Worm (Caenorhabditis elegans): ENCODE data around the gene C07G3.15.

The C07G3.15 gene

DNA sequence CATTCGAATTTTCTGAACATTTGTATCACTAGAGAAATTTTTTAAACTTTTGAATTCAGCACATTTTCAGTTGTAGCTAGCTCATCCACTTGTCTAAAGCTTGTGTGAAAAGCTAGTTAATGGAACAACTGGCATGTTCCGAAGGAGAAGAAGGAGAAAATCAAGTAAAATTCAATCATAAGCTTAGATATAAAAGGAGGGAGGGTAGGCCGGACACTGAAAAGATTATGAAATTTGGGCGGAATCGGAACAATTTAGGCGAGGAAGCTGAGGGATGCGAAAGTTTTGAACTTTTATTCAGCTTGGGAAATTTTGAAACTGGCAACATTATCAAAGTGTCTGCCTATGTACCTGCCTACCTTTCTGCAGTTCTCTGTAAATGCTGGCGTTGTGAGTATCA is 44.3 kb downstream of the C07G3.15 start:
- no peak for TF ChIP-seq R02D3.7 (tag; optimal IDR thresholded peaks at IDR 0.05)
- TF ChIP-seq F13H6.1 (tag; optimal IDR thresholded peaks at IDR 0.05) = no peak

DNA sequence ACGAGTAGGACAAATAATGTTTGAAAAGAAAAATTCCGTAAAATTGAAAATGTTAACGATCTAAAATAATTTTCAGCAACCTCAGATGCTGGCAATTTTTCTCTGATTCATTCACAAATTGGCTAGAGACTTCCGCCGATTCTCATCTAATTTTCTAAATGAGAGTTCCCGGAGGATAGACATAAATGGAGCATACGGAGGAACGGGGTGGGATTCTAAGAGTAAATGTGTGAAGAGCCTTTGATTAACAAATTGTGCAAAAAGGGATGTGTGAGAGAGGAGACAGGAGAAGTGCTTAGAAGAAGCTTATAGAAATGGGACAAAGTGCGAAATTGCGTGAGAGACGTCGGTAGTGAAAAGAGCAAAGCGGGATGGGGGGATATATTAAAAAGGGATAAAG is 45.1 kb downstream of the C07G3.15 start:
- no peak for TF ChIP-seq unc-39 (tag; optimal IDR thresholded peaks at IDR 0.05)
- no peak for TF ChIP-seq nhr-6 (tag; optimal IDR thresholded peaks at IDR 0.05)
- no peak for TF ChIP-seq lin-11 (tag; optimal IDR thresholded peaks at IDR 0.05)
- TF ChIP-seq fos-1 (tag; optimal IDR thresholded peaks at IDR 0.05) = no peak
- TF ChIP-seq blmp-1 (tag; optimal IDR thresholded peaks at IDR 0.05; ENCODE audit: insufficient read depth) = no peak
- no peak for TF ChIP-seq mbf-1 (tag; optimal IDR thresholded peaks at IDR 0.05)
- no peak for TF ChIP-seq nhr-25 (tag; optimal IDR thresholded peaks at IDR 0.05)
- TF ChIP-seq Y55F3AM.14 (GFP tag; optimal IDR thresholded peaks at IDR 0.05) = no peak
- TF ChIP-seq lsy-2 (tag; optimal IDR thresholded peaks at IDR 0.05) = no peak
- no peak for TF ChIP-seq unc-62 (GFP tag; optimal IDR thresholded peaks at IDR 0.05)
- no peak for TF ChIP-seq sem-4 (tag; optimal IDR thresholded peaks at IDR 0.05)
- no peak for TF ChIP-seq snpc-4 (tag; optimal IDR thresholded peaks at IDR 0.05)
- TF ChIP-seq F13H6.1 (tag; optimal IDR thresholded peaks at IDR 0.05) = no peak
- no peak for TF ChIP-seq R02D3.7 (tag; optimal IDR thresholded peaks at IDR 0.05)
- TF ChIP-seq crh-2 (tag; optimal IDR thresholded peaks at IDR 0.05) = no peak
- no peak for TF ChIP-seq lin-13 (GFP tag; optimal IDR thresholded peaks at IDR 0.05)
- TF ChIP-seq gmeb-1 (tag; optimal IDR thresholded peaks at IDR 0.05) = no peak
- no peak for TF ChIP-seq dmd-4 (tag; optimal IDR thresholded peaks at IDR 0.05)

DNA sequence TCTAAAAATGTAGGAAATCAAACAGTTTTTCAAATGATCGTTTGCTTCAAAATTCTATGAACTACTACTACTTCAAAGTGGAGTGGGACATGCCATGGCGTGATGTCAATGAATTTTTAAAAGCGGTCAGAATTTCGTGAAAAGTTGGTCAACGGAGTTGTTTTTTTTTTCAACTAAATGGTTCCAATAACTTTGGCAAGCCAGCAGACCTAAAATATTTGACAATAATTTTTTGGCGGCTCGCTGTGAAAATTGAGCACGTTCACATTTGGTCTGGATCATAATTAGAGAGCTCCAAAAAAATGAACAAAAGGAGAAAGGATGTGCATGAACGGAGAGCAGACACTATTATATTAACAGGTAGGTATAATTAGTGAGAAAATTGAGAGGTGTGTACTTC is 46.4 kb downstream of the C07G3.15 start:
- TF ChIP-seq ztf-11 (tag; optimal IDR thresholded peaks at IDR 0.05) (no peak), nhr-129 (tag; optimal IDR thresholded peaks at IDR 0.05) (no peak), alr-1 (tag; optimal IDR thresholded peaks at IDR 0.05) (no peak), lsy-2 (tag; optimal IDR thresholded peaks at IDR 0.05) (no peak)

DNA sequence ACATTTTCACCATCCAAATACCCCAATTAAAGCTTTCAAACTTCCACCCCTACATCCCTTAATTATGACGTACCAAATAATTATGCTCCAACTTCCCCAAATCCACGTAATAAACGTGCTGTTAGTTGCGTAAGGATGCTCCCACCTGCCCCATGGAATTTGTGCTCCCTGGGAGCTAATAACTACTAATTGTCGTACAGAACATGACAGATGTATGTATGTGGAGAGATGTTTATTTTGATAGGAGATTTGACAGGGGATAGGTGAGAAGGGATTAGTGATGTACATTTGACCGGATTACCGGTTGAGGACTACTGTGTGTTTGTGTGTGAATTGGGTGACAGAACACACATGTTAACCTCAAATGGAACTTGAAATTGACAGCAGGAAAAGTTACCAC is 47.0 kb downstream of the C07G3.15 start:
- no peak for TF ChIP-seq egl-27 (tag; optimal IDR thresholded peaks at IDR 0.05)
- TF ChIP-seq fos-1 (tag; optimal IDR thresholded peaks at IDR 0.05) = no peak
- TF ChIP-seq aly-2 (tag; optimal IDR thresholded peaks at IDR 0.05) = no peak
- no peak for TF ChIP-seq skn-1 (tag; optimal IDR thresholded peaks at IDR 0.05)
- TF ChIP-seq nhr-237 (tag; optimal IDR thresholded peaks at IDR 0.05) = no peak

DNA sequence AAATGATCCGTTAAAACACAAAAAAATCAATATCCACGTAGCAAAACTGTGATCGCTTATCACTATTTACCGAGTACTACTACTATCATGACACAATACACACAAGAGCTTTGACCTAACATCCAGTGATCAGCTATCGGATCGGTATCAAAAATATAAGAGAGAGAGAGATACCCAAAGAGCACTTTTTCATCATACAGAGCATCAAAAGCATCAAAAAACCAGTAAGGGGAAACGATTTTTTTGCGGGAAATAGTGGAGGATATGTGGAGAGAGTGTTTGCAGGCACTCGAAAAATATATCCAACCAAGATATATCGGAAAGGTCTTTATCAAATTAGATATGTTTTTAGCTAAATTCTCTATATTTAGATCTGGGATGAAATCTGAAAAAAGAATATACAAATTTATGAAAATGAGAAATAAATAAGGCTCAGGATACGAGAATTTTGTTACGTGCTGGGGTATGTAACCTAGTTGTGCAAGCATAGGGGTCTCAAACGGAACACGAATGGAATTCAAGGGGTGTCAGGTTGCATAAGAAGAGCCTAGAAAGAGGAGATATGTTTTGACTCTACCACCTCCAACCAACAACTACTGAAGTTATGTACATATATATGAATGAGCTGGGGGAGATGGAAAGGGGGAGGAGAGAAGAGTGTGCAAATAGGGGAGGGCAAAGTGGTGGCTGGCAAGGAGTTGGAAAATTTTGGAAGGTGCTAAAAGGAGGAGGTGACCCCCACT is 51.5 kb downstream of the C07G3.15 start:
- no peak for TF ChIP-seq aly-2 (tag; optimal IDR thresholded peaks at IDR 0.05)
- TF ChIP-seq ceh-16 (tag; optimal IDR thresholded peaks at IDR 0.05) = no peak
- no peak for TF ChIP-seq Y55F3AM.14 (GFP tag; optimal IDR thresholded peaks at IDR 0.05)
- no peak for TF ChIP-seq lin-11 (tag; optimal IDR thresholded peaks at IDR 0.05)
- TF ChIP-seq lsy-2 (tag; optimal IDR thresholded peaks at IDR 0.05) = no peak
- no peak for TF ChIP-seq mdl-1 (tag; optimal IDR thresholded peaks at IDR 0.05)
- TF ChIP-seq blmp-1 (tag; optimal IDR thresholded peaks at IDR 0.05; ENCODE audit: insufficient read depth) = no peak
- TF ChIP-seq gmeb-1 (tag; optimal IDR thresholded peaks at IDR 0.05) = no peak
- no peak for TF ChIP-seq alr-1 (tag; optimal IDR thresholded peaks at IDR 0.05)
- TF ChIP-seq lin-39 (tag; optimal IDR thresholded peaks at IDR 0.05) = no peak
- no peak for TF ChIP-seq nhr-11 (tag; optimal IDR thresholded peaks at IDR 0.05)
- no peak for TF ChIP-seq ZK546.5 (tag; optimal IDR thresholded peaks at IDR 0.05)

DNA sequence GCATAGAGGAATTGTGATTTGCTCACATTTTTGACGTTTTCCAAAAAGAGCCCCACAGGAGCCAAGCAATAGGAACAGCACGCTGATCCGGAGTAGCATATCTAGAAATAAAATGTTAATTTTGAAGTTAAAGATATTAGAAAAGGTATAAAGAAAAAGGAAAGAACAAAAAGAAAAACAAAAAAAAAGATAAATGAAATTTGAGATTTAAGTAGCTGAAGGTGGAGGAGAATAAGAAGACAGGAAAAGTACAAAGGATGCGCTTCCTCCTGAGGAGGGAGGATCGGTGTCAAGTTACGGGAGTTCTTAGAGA is 52.0 kb downstream of the C07G3.15 start, which contains the start of gene cfz-2:
TSS of gene cfz-2 (minus strand) at position 101 of the 313 bp plus-strand sequence.
- TF ChIP-seq F13H6.1 (tag; optimal IDR thresholded peaks at IDR 0.05) = peak; percentile 29
- no peak for TF ChIP-seq sma-9 (GFP tag; optimal IDR thresholded peaks at IDR 0.05)
- TF ChIP-seq sma-9 (tag; optimal IDR thresholded peaks at IDR 0.05) = no peak
- no peak for TF ChIP-seq lin-11 (tag; optimal IDR thresholded peaks at IDR 0.05)
